Fruit fly (Drosophila melanogaster): ENCODE measurements around the gene Naa40.

The Naa40 gene

dm6 chr3R:29716043-29716781 lies 8.5 kb downstream of the Naa40 start (continued):
- TF ChIP-seq Rfx (GFP tag; IDR thresholded peaks at IDR 0.05): 0 out of 2 replicates have a peak, but pooled peaks have one; percentile 13
- no peak for TF ChIP-seq az2 (GFP tag; optimal IDR thresholded peaks at IDR 0.05)
- no peak for TF ChIP-seq HHEX (GFP tag; optimal IDR thresholded peaks at IDR 0.05)
- no peak for TF ChIP-seq CG31441 (GFP tag; IDR thresholded peaks at IDR 0.05)
- TF ChIP-seq Rx (GFP tag; IDR thresholded peaks at IDR 0.05): no peak
- no peak for TF ChIP-seq tin (GFP tag; optimal IDR thresholded peaks at IDR 0.05)
- TF ChIP-seq CG10979 (tag; optimal IDR thresholded peaks at IDR 0.05): peak; percentile 71
- TF ChIP-seq z (GFP tag; IDR thresholded peaks at IDR 0.05): no peak
- no peak for TF ChIP-seq dmrt11E (tag; optimal IDR thresholded peaks at IDR 0.05)
- TF ChIP-seq CG15073 (GFP tag; optimal IDR thresholded peaks at IDR 0.05): no peak
- no peak for TF ChIP-seq hkb (optimal IDR thresholded peaks at IDR 0.05)
- no peak for TF ChIP-seq hkb (GFP tag; IDR thresholded peaks at IDR 0.05)
- TF ChIP-seq chinmo (GFP tag; IDR thresholded peaks at IDR 0.05; ENCODE audit: partially characterized antibody): no peak
- no peak for TF ChIP-seq fd96Cb (tag; optimal IDR thresholded peaks at IDR 0.05)
- no peak for TF ChIP-seq ken (GFP tag; IDR thresholded peaks at IDR 0.05)
- TF ChIP-seq CG12659 (GFP tag; optimal IDR thresholded peaks at IDR 0.05): no peak
- TF ChIP-seq CG7556 (GFP tag; optimal IDR thresholded peaks at IDR 0.05): no peak
- TF ChIP-seq CG9932 (GFP tag; IDR thresholded peaks at IDR 0.05): no peak
- no peak for TF ChIP-seq ap (GFP tag; IDR thresholded peaks at IDR 0.05)

dm6 chr3R:29715277-29715676 lies 9.5 kb downstream of the Naa40 start, which contains the start of gene Dup99B:
TSS of gene Dup99B (minus strand) at chr3R:29715377.
- TF ChIP-seq Mad (GFP tag; optimal IDR thresholded peaks at IDR 0.05): no peak
- TF ChIP-seq mam (GFP tag; optimal IDR thresholded peaks at IDR 0.05): no peak
- no peak for TF ChIP-seq cg (GFP tag; optimal IDR thresholded peaks at IDR 0.05)
- no peak for TF ChIP-seq CG15601 (tag; optimal IDR thresholded peaks at IDR 0.05)

- TF ChIP-seq ab (GFP tag; optimal IDR thresholded peaks at IDR 0.05) (no peak), CG11695 (GFP tag; IDR thresholded peaks at IDR 0.05) (no peak), CG9876 (GFP tag; optimal IDR thresholded peaks at IDR 0.05) (no peak), CG8478 (optimal IDR thresholded peaks at IDR 0.05) (no peak), NC2α (GFP tag; optimal IDR thresholded peaks at IDR 0.05) (no peak), CG6765 (GFP tag; optimal IDR thresholded peaks at IDR 0.05) (no peak), CG3281 (GFP tag; optimal IDR thresholded peaks at IDR 0.05) (no peak), CG17328 (GFP tag; IDR thresholded peaks at IDR 0.05) (no peak), D (optimal IDR thresholded peaks at IDR 0.05) (peak; percentile 71), D (GFP tag; optimal IDR thresholded peaks at IDR 0.05) (no peak), CG13424 (tag; optimal IDR thresholded peaks at IDR 0.05) (no peak), jigr1 (GFP tag; IDR thresholded peaks at IDR 0.05) (no peak), tna (GFP tag; IDR thresholded peaks at IDR 0.05; ENCODE audit: partially characterized antibody) (no peak), CG2199 (GFP tag; IDR thresholded peaks at IDR 0.05) (peak; percentile 92)
Observed at dm6 chr3R:29714314-29714713, 10.4 kb downstream of the Naa40 start, which contains the start of gene Obp99d. TSS of gene Obp99d (plus strand) at chr3R:29714505.

dm6 chr3R:29711434-29711833 lies 13.3 kb downstream of the Naa40 start:
- no peak for TF ChIP-seq HmgZ (tag; optimal IDR thresholded peaks at IDR 0.05)
- 0 out of 2 replicates have a peak, but pooled peaks have one; percentile 5 for TF ChIP-seq CG6689 (GFP tag; IDR thresholded peaks at IDR 0.05)
- TF ChIP-seq Ets97D (GFP tag; optimal IDR thresholded peaks at IDR 0.05): no peak
- TF ChIP-seq GATAe (GFP tag; conservative IDR thresholded peaks at IDR 0.05): no peak
- TF ChIP-seq chn (GFP tag; optimal IDR thresholded peaks at IDR 0.05): peak; percentile 6
- no peak for TF ChIP-seq pum (GFP tag; optimal IDR thresholded peaks at IDR 0.05)
- TF ChIP-seq mld (GFP tag; IDR thresholded peaks at IDR 0.05; ENCODE audit: partially characterized antibody): no peak
- TF ChIP-seq CG13287 (GFP tag; IDR thresholded peaks at IDR 0.05; ENCODE audit: partially characterized antibody): no peak
- no peak for TF ChIP-seq twi (tag; optimal IDR thresholded peaks at IDR 0.05)
- TF ChIP-seq CTCF (GFP tag; optimal IDR thresholded peaks at IDR 0.05): no peak
- no peak for TF ChIP-seq CG12659 (GFP tag; optimal IDR thresholded peaks at IDR 0.05)
- no peak for TF ChIP-seq caup (GFP tag; optimal IDR thresholded peaks at IDR 0.05; ENCODE audit: severe bottlenecking)
- no peak for TF ChIP-seq CG7357 (GFP tag; IDR thresholded peaks at IDR 0.05)
- peak in 1 of 2 experiments; percentile 27 for TF ChIP-seq chif (GFP tag; optimal IDR thresholded peaks at IDR 0.05)
